Fruit fly (Drosophila melanogaster) whole organism, wandering third instar larva: Measurements from ENCODE around the gene Sdr.

Experiments used
- Abd-B ChIP-seq: fragments of >200 bp; optimal IDR thresholded peaks from 2 replicates; lab custom pipeline; 2017; ENCODE audit warnings: missing biosample characterization, missing genetic modification characterization
- Dfd ChIP-seq: fragments of >200 bp; optimal IDR thresholded peaks from 2 replicates; lab custom pipeline; 2017; ENCODE audit warnings: missing biosample characterization, missing genetic modification characterization
- Dif ChIP-seq: fragments of 200-275, 200-300 bp; sonication (Bioruptor generic); optimal IDR thresholded peaks from 2 replicates; lab custom pipeline; 2018; ENCODE audit warnings: missing biosample characterization, missing genetic modification characterization; ENCODE audit not compliant: partially characterized antibody
- Hr83 ChIP-seq: fragments of 200-300 bp; sonication (Bioruptor generic); optimal IDR thresholded peaks from 2 replicates; lab custom pipeline; 2016; ENCODE audit warnings: missing biosample characterization, mild to moderate bottlenecking, missing genetic modification characterization, moderate library complexity; ENCODE audit not compliant: poor library complexity, severe bottlenecking
- Jra ChIP-seq: sonication (Bioruptor generic); optimal IDR thresholded peaks from 2 replicates; lab custom pipeline; 2016; ENCODE audit warnings: missing biosample characterization, missing genetic modification characterization
- N ChIP-seq: fragments of >200 bp; optimal IDR thresholded peaks from 2 replicates; lab custom pipeline; 2018; ENCODE audit warnings: missing biosample characterization, missing external identifiers, missing genetic modification characterization
- dl ChIP-seq, 2 experiments: fragments of 175-275, 200-275 bp in 1 of 2; fragments of 200-275 bp in 1 of 2; sonication (Bioruptor generic); optimal IDR thresholded peaks; lab custom pipeline; 2018; ENCODE audit warnings: mild to moderate bottlenecking in 2 of 2, missing biosample characterization in 2 of 2, missing genetic modification characterization in 2 of 2, moderate library complexity in 2 of 2; ENCODE audit not compliant: partially characterized antibody in 2 of 2, insufficient read depth in 1 of 2
- foxo ChIP-seq, 2 experiments: fragments of 200-800 bp; sonication (Bioruptor generic); optimal IDR thresholded peaks; 2 replicates in 1 of 2; 3 replicates in 1 of 2; lab custom pipeline; 2016 to 2017; ENCODE audit warnings: missing biosample characterization in 2 of 2, missing genetic modification characterization in 2 of 2
- fru ChIP-seq: fragments of 200-800 bp; sonication (Bioruptor generic); optimal IDR thresholded peaks from 3 replicates; lab custom pipeline; 2016; ENCODE audit warnings: missing biosample characterization, mild to moderate bottlenecking, missing genetic modification characterization
- pan ChIP-seq: fragments of >200 bp; optimal IDR thresholded peaks from 2 replicates; lab custom pipeline; 2017
- psq ChIP-seq: fragments of 200-800 bp; sonication (Bioruptor generic); optimal IDR thresholded peaks from 3 replicates; lab custom pipeline; 2017; ENCODE audit warnings: missing biosample characterization, mild to moderate bottlenecking, missing genetic modification characterization, moderate library complexity
- sage ChIP-seq: fragments of 200-800 bp; sonication (Bioruptor generic); optimal IDR thresholded peaks from 2 replicates; lab custom pipeline; 2016; ENCODE audit warnings: missing biosample characterization, mild to moderate bottlenecking, missing genetic modification characterization
- usp ChIP-seq: fragments of >200 bp; optimal IDR thresholded peaks from 2 replicates; lab custom pipeline; 2017; ENCODE audit warnings: missing biosample characterization, missing genetic modification characterization

DNA sequence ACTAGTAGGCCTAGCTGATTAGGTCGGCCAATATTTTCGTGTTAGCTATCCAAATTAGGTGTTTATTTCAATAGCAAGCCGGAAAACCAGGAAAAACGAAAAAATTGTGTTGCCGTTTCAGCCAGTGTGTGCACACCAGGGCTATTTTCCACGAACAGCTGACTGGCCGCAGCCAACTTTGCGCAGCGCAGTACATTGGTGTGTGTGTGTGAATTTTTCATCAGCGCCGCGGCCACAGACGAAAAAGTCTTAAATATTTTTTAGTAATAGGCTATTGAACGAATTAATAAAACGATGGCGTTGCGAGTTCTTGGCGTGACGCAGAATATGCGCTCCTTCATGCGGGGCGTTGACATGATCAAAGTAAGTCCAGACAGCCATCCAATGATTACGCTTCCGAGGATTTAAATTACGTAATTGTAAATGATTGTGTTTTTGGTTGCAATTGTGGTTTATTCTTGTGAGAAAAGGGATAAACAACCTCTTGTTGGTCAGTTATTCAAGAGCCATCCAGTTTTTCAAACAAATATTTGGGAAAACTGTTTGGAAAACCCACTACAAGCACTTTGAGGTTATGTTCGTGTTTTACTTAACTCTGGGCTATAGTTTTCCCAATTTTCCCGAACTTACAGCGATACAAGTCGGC, 28.2 kb upstream of the Sdr start, which contains the start of the genes CycC and UQCR-C1:
- TF ChIP-seq dl (GFP tag; optimal IDR thresholded peaks at IDR 0.05; lab: Kevin White, UChicago; ENCODE audit: insufficient read depth in 1 of 2, partially characterized antibody in 2 of 2) (no peak), psq (GFP tag; lab: Kevin White, UChicago) (no peak), Jra (GFP tag; lab: Kevin White, UChicago) (no peak), Dfd (no peak), sage (GFP tag; lab: Kevin White, UChicago) (no peak), N (GFP tag; lab: Kevin White, UChicago) (no peak), pan (lab: Kevin White, UChicago) (no peak), usp (GFP tag; lab: Kevin White, UChicago) (no peak), Hr83 (no peak), foxo (GFP tag; optimal IDR thresholded peaks at IDR 0.05; lab: Kevin White, UChicago) (no peak), Dif (GFP tag; lab: Kevin White, UChicago) (no peak), Abd-B (no peak), fru (no peak)
